Worm (Caenorhabditis elegans): ENCODE results near the gene ZK637.12.

Gene ZK637.12

DNA sequence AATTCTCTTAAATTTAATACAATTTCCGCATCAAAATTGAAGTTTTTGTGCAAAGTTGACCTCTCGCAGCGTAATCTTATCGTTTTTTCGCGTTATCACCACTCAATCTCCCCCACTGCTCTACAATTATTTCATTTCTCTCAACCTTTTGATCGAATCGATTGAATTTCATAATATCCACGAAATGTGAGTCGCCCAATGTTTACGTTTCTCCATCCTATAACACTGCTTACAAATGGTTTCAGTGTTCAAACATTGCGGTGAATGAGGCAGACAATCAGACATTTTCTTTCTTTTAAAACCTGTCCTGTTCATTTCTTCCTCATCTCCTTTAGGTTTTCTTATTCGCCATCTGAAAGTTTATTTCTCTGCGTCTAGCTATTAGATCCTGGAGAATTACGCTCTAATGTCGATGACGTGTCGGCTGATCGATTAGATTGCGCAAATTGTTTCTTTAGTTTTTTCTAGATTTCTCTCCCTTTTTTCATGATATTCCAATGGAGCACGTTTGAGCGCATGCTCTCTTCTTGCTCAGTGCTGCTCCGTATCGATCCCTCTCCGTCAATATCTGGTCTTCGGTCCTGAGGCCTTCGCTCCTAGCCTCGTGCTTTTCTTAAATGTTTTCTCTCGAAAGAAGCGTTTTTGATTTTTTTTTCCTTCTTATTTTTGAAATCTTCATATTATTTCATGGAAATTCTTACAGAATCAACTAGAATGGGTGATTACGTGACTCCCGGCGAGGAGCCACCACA is 18.9 kb upstream of the ZK637.12 start, which contains the start of gene unc-32 (continued):
- no peak for TF ChIP-seq fkh-3 (tag; optimal IDR thresholded peaks at IDR 0.05)
- TF ChIP-seq snpc-4 (GFP tag; optimal IDR thresholded peaks at IDR 0.05), result no peak
- TF ChIP-seq snpc-4 (tag; optimal IDR thresholded peaks at IDR 0.05), result no peak
- peak; percentile 59 for TF ChIP-seq zfh-2 (GFP tag; conservative IDR thresholded peaks at IDR 0.05)
- TF ChIP-seq F49E8.2 (tag; optimal IDR thresholded peaks at IDR 0.05; ENCODE audit: insufficient read depth), result no peak
- TF ChIP-seq ztf-18 (tag; optimal IDR thresholded peaks at IDR 0.05), result no peak
- TF ChIP-seq hsf-1 (GFP tag; IDR thresholded peaks at IDR 0.05), result no peak
- TF ChIP-seq Y95B8A.8 (GFP tag; IDR thresholded peaks at IDR 0.05), result no peak
- no peak for TF ChIP-seq ZK185.1 (tag; optimal IDR thresholded peaks at IDR 0.05; ENCODE audit: poor library complexity, severe bottlenecking)
- TF ChIP-seq let-607 (tag; optimal IDR thresholded peaks at IDR 0.05), result peak in 1 of 2 experiments; percentile 29
- TF ChIP-seq madf-6 (GFP tag; IDR thresholded peaks at IDR 0.05), result 0 out of 2 replicates have a peak, but pooled peaks have one; percentile 8
- TF ChIP-seq B0019.2 (GFP tag; conservative IDR thresholded peaks at IDR 0.05), result no peak
- no peak for TF ChIP-seq efl-1 (GFP tag; optimal IDR thresholded peaks at IDR 0.05)
- no peak for TF ChIP-seq ztf-25 (GFP tag; IDR thresholded peaks at IDR 0.05)
- no peak for TF ChIP-seq madf-10 (tag; optimal IDR thresholded peaks at IDR 0.05)
- TF ChIP-seq pha-4 (tag; optimal IDR thresholded peaks at IDR 0.05), result peak; percentile 37
- no peak for TF ChIP-seq unc-62 (GFP tag; optimal IDR thresholded peaks at IDR 0.05)
- no peak for TF ChIP-seq ceh-79 (tag; optimal IDR thresholded peaks at IDR 0.05)
- TF ChIP-seq hrde-1 (tag; optimal IDR thresholded peaks at IDR 0.05; ENCODE audit: borderline replicate concordance), result no peak
- TF ChIP-seq lin-35 (GFP tag; optimal IDR thresholded peaks at IDR 0.05), result peak in 1 of 3 experiments; percentile 53
- TF ChIP-seq hmg-1.2 (GFP tag; IDR thresholded peaks at IDR 0.05), result 0 out of 2 replicates have a peak, but pooled peaks have one; percentile 5
- no peak for TF ChIP-seq egl-18 (GFP tag; IDR thresholded peaks at IDR 0.05)
- TF ChIP-seq ceh-27 (GFP tag; optimal IDR thresholded peaks at IDR 0.05), result no peak
- no peak for TF ChIP-seq hmg-20 (GFP tag; IDR thresholded peaks at IDR 0.05)
- no peak for TF ChIP-seq ceh-58 (GFP tag; IDR thresholded peaks at IDR 0.05)
- TF ChIP-seq cebp-2 (GFP tag; IDR thresholded peaks at IDR 0.05), result no peak
- TF ChIP-seq snpc-1.3 (tag; optimal IDR thresholded peaks at IDR 0.05; ENCODE audit: insufficient read depth), result no peak
- TF ChIP-seq F55B11.4 (tag; optimal IDR thresholded peaks at IDR 0.05; ENCODE audit: borderline replicate concordance, insufficient read depth), result no peak
- no peak for TF ChIP-seq nfya-1 (tag; optimal IDR thresholded peaks at IDR 0.05; ENCODE audit: borderline replicate concordance, insufficient read depth)
- TF ChIP-seq ama-1 (optimal IDR thresholded peaks at IDR 0.05), result no peak
- TF ChIP-seq ama-1 (GFP tag; optimal IDR thresholded peaks at IDR 0.05), result peak in 1 of 2 experiments; percentile 17
- no peak for TF ChIP-seq ztf-3 (GFP tag; optimal IDR thresholded peaks at IDR 0.05)
- no peak for TF ChIP-seq lin-54 (GFP tag; optimal IDR thresholded peaks at IDR 0.05)
- TF ChIP-seq ccch-3 (GFP tag; optimal IDR thresholded peaks at IDR 0.05), result no peak
- no peak for TF ChIP-seq repo-1 (tag; optimal IDR thresholded peaks at IDR 0.05)
- no peak for TF ChIP-seq nhr-27 (tag; optimal IDR thresholded peaks at IDR 0.05)
- TF ChIP-seq bed-2 (GFP tag; IDR thresholded peaks at IDR 0.05), result no peak
- no peak for TF ChIP-seq snpc-1.1 (tag; optimal IDR thresholded peaks at IDR 0.05; ENCODE audit: insufficient read depth)
- no peak for TF ChIP-seq tbp1 (GFP tag; optimal IDR thresholded peaks at IDR 0.05)
- no peak; the same call in 1 of the 2 replicates for TF ChIP-seq mcd-1 (GFP tag; IDR thresholded peaks at IDR 0.05)
- no peak for TF ChIP-seq let-526 (GFP tag; IDR thresholded peaks at IDR 0.05)
- TF ChIP-seq lsy-27 (tag; optimal IDR thresholded peaks at IDR 0.05; ENCODE audit: borderline replicate concordance, insufficient read depth), result no peak
- no peak for TF ChIP-seq bed-1 (GFP tag; IDR thresholded peaks at IDR 0.05)
- peak; percentile 22 for TF ChIP-seq attf-5 (GFP tag; optimal IDR thresholded peaks at IDR 0.05)
- no peak for TF ChIP-seq lir-1 (GFP tag; conservative IDR thresholded peaks at IDR 0.05)
